Worm (Caenorhabditis elegans): ENCODE results near the gene F20G2.3.

- TF ChIP-seq fos-1 (tag; optimal IDR thresholded peaks at IDR 0.05) (no peak), fkh-2 (tag; optimal IDR thresholded peaks at IDR 0.05) (no peak), nhr-77 (tag; optimal IDR thresholded peaks at IDR 0.05) (no peak), lin-15B (tag; optimal IDR thresholded peaks at IDR 0.05) (peak; percentile 73), nhr-11 (tag; optimal IDR thresholded peaks at IDR 0.05) (no peak), ceh-28 (tag; optimal IDR thresholded peaks at IDR 0.05) (peak; percentile 65)
Measured at ce11 chrV:13808462-13808867, 40.2 kb upstream of the F20G2.3 start.

Data from whole organism, L3 larva.